Fruit fly (Drosophila melanogaster): Measurements from ENCODE around the gene Vps33B.

Vps33B gene

dm6 chr3R:25462642-25463317, 10.5 kb upstream of the Vps33B start (continued):
- TF ChIP-seq ham (GFP tag; IDR thresholded peaks at IDR 0.05) (no peak), p53 (GFP tag; optimal IDR thresholded peaks at IDR 0.05) (no peak), wdn (GFP tag; IDR thresholded peaks at IDR 0.05) (peak; percentile 44; the same call in 1 of the 2 replicates), gsb (GFP tag; IDR thresholded peaks at IDR 0.05) (peak; percentile 56), scrt (GFP tag; optimal IDR thresholded peaks at IDR 0.05) (no peak), Taf1 (GFP tag; IDR thresholded peaks at IDR 0.05) (peak; percentile 38; the same call in 1 of the 2 replicates), CG7556 (GFP tag; optimal IDR thresholded peaks at IDR 0.05) (peak; percentile 49), Hand (GFP tag; optimal IDR thresholded peaks at IDR 0.05) (no peak), CG7987 (GFP tag; optimal IDR thresholded peaks at IDR 0.05) (no peak), CG10654 (GFP tag; optimal IDR thresholded peaks at IDR 0.05) (no peak), dm (GFP tag; optimal IDR thresholded peaks at IDR 0.05) (no peak), D (optimal IDR thresholded peaks at IDR 0.05) (no peak), D (GFP tag; optimal IDR thresholded peaks at IDR 0.05) (no peak), HmgZ (tag; optimal IDR thresholded peaks at IDR 0.05) (no peak), HLH3B (GFP tag; IDR thresholded peaks at IDR 0.05) (no peak; the same call in 1 of the 2 replicates), sd (tag; optimal IDR thresholded peaks at IDR 0.05) (peak; percentile 73), CG4730 (GFP tag; IDR thresholded peaks at IDR 0.05) (no peak), CG17612 (GFP tag; IDR thresholded peaks at IDR 0.05) (no peak), Oaz (GFP tag; IDR thresholded peaks at IDR 0.05) (no peak), tin (GFP tag; optimal IDR thresholded peaks at IDR 0.05) (no peak), slbo (GFP tag; IDR thresholded peaks at IDR 0.05) (peak; percentile 80), CG18476 (GFP tag; optimal IDR thresholded peaks at IDR 0.05) (no peak), psq (GFP tag; optimal IDR thresholded peaks at IDR 0.05) (no peak), CG3281 (GFP tag; optimal IDR thresholded peaks at IDR 0.05) (peak; percentile 39), chm (GFP tag; IDR thresholded peaks at IDR 0.05) (no peak), CG32772 (GFP tag; IDR thresholded peaks at IDR 0.05) (peak; percentile 53; the same call in 1 of the 2 replicates), Sin3A (optimal IDR thresholded peaks at IDR 0.05) (no peak), gfzf (GFP tag; optimal IDR thresholded peaks at IDR 0.05) (no peak), CG8478 (optimal IDR thresholded peaks at IDR 0.05) (no peak), bbx (GFP tag; IDR thresholded peaks at IDR 0.05; ENCODE audit: partially characterized antibody) (no peak), CG34422 (GFP tag; IDR thresholded peaks at IDR 0.05) (no peak), CG32532 (GFP tag; IDR thresholded peaks at IDR 0.05) (peak; percentile 83), pzg (GFP tag; optimal IDR thresholded peaks at IDR 0.05) (no peak), C15 (GFP tag; IDR thresholded peaks at IDR 0.05) (0 out of 3 replicates have a peak, but pooled peaks have one; percentile 28), pros (GFP tag; optimal IDR thresholded peaks at IDR 0.05) (no peak), da (GFP tag; optimal IDR thresholded peaks at IDR 0.05) (no peak), CG4328 (GFP tag; optimal IDR thresholded peaks at IDR 0.05) (no peak), B-H2 (GFP tag; optimal IDR thresholded peaks at IDR 0.05) (no peak), CG31365 (tag; optimal IDR thresholded peaks at IDR 0.05) (no peak), tgo (GFP tag; IDR thresholded peaks at IDR 0.05) (peak; percentile 63; the same call in 2 of the 3 replicates), GATAe (GFP tag; conservative IDR thresholded peaks at IDR 0.05) (0 out of 2 replicates have a peak, but pooled peaks have one; percentile 18), CG8359 (GFP tag; optimal IDR thresholded peaks at IDR 0.05; ENCODE audit: borderline replicate concordance) (no peak), CG12299 (tag; optimal IDR thresholded peaks at IDR 0.05) (no peak), stc (GFP tag; IDR thresholded peaks at IDR 0.05) (peak; percentile 79), CG1602 (GFP tag; optimal IDR thresholded peaks at IDR 0.05) (no peak), sob (GFP tag; IDR thresholded peaks at IDR 0.05) (peak; percentile 65), Ptx1 (GFP tag; IDR thresholded peaks at IDR 0.05) (peak; percentile 64), CG2712 (tag; optimal IDR thresholded peaks at IDR 0.05) (peak; percentile 67), Chrac-16 (GFP tag; optimal IDR thresholded peaks at IDR 0.05) (no peak), ttk (GFP tag; IDR thresholded peaks at IDR 0.05) (no peak), CG10274 (GFP tag; optimal IDR thresholded peaks at IDR 0.05) (peak; percentile 28), CG11695 (GFP tag; IDR thresholded peaks at IDR 0.05) (peak; percentile 54; the same call in 1 of the 3 replicates)
